Fruit fly (Drosophila melanogaster): ENCODE measurements around the gene CG11068.

DNA sequence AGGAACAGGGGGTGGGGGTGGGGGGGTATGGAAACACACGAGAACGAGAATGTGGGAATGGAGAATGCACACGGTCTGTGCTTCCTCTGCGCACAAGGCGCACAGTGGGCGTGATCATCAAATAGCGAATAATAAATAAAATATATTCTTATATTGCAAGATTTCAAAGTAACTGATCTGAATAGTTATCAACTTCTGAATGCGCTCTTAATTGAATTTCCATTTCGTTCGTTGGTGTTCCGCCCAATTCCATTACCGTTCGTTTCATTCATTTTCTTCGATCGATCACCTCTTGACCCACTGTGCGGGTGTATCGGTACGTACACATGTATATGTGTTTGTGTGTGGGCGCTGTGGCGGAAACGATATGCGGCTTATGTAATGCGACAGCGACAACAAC is 18.8 kb upstream of the CG11068 start:
- TF ChIP-seq Eip75B (GFP tag; optimal IDR thresholded peaks at IDR 0.05), result peak; percentile 6
- no peak for TF ChIP-seq CG6276 (GFP tag; optimal IDR thresholded peaks at IDR 0.05)
- TF ChIP-seq Ets21C (GFP tag; optimal IDR thresholded peaks at IDR 0.05), result no peak
- TF ChIP-seq dsx (GFP tag; optimal IDR thresholded peaks at IDR 0.05; ENCODE audit: poor library complexity, severe bottlenecking), result no peak
- peak; percentile 41 to 66 for TF ChIP-seq ss (GFP tag; optimal IDR thresholded peaks at IDR 0.05)
- no peak for TF ChIP-seq CG8319 (GFP tag; optimal IDR thresholded peaks at IDR 0.05)
- TF ChIP-seq achi (GFP tag; optimal IDR thresholded peaks at IDR 0.05), result peak; percentile 20
- TF ChIP-seq Blimp-1 (GFP tag; optimal IDR thresholded peaks at IDR 0.05), result peak; percentile 25
- TF ChIP-seq CG16779 (tag; optimal IDR thresholded peaks at IDR 0.05), result peak; percentile 57
